Fruit fly (Drosophila melanogaster) whole organism, embryonic: ENCODE data around the gene Tengl3.

ENCODE experiments used
- CG10147 ChIP-seq: fragments of 200-800 bp; sonication (Bioruptor generic); optimal IDR thresholded peaks from 2 replicates; lab custom pipeline; 2019; ENCODE audit warnings: missing biosample characterization, mild to moderate bottlenecking, missing genetic modification characterization, moderate library complexity
- CG10654 ChIP-seq: fragments of 200-800 bp; sonication (Bioruptor generic); optimal IDR thresholded peaks from 2 replicates; lab custom pipeline; 2016; ENCODE audit warnings: missing biosample characterization, missing genetic modification characterization
- CG11085 ChIP-seq: fragments of 200-800 bp; sonication (Bioruptor generic); IDR thresholded peaks from 2 replicates; pipeline ENCODE4 v1.3.6; 2022; ENCODE audit warnings: missing biosample characterization, missing genetic modification characterization
- CG11247 ChIP-seq: fragments of 200-800 bp; sonication (Bioruptor generic); IDR thresholded peaks from 2 replicates; pipeline ENCODE4 v1.3.6; 2022; ENCODE audit warnings: missing biosample characterization, missing genetic modification characterization
- CG12104 ChIP-seq: fragments of 200-800 bp; sonication (Bioruptor generic); optimal IDR thresholded peaks from 3 replicates; lab custom pipeline; 2016; ENCODE audit warnings: missing biosample characterization, missing genetic modification characterization
- CG12659 ChIP-seq: fragments of 200-800 bp; sonication (Bioruptor generic); optimal IDR thresholded peaks from 3 replicates; lab custom pipeline; 2017; ENCODE audit warnings: mild to moderate bottlenecking, missing biosample characterization, missing genetic modification reagents, missing genetic modification characterization
- CG13775 ChIP-seq: fragments of 200-800 bp; sonication (Bioruptor generic); optimal IDR thresholded peaks from 3 replicates; lab custom pipeline; 2017; ENCODE audit warnings: missing biosample characterization, mild to moderate bottlenecking, missing genetic modification characterization
- CG13894 ChIP-seq: fragments of 200-800 bp; sonication (Bioruptor generic); optimal IDR thresholded peaks from 3 replicates; lab custom pipeline; 2018; ENCODE audit warnings: missing biosample characterization, mild to moderate bottlenecking, missing genetic modification characterization, moderate library complexity
- CG14710 ChIP-seq: fragments of 200-800 bp; sonication (Bioruptor generic); optimal IDR thresholded peaks from 3 replicates; lab custom pipeline; 2019; ENCODE audit warnings: missing biosample characterization, mild to moderate bottlenecking, missing genetic modification characterization, moderate library complexity
- CG15696 ChIP-seq: fragments of 200-800 bp; sonication (Bioruptor generic); optimal IDR thresholded peaks from 2 replicates; lab custom pipeline; 2019; ENCODE audit warnings: missing biosample characterization, mild to moderate bottlenecking, missing genetic modification characterization, moderate library complexity
- CG17385 ChIP-seq: fragments of 200-800 bp; sonication (Bioruptor generic); optimal IDR thresholded peaks from 3 replicates; lab custom pipeline; 2018; ENCODE audit warnings: missing biosample characterization, mild to moderate bottlenecking, missing genetic modification characterization
- CG17568 ChIP-seq: fragments of 200-800 bp; sonication (Bioruptor generic); optimal IDR thresholded peaks from 2 replicates; lab custom pipeline; 2018; ENCODE audit warnings: missing biosample characterization, mild to moderate bottlenecking, missing genetic modification characterization, moderate library complexity
- CG2116 ChIP-seq: fragments of 200-800 bp; sonication (Bioruptor generic); optimal IDR thresholded peaks from 3 replicates; lab custom pipeline; 2018; ENCODE audit warnings: missing biosample characterization, mild to moderate bottlenecking, missing genetic modification characterization
- CG31441 ChIP-seq: fragments of 200-800 bp; sonication (Bioruptor generic); IDR thresholded peaks from 2 replicates; pipeline ENCODE4 v1.3.6; 2022; ENCODE audit warnings: missing biosample characterization, missing genetic modification characterization
- CG33557 ChIP-seq: fragments of 200-800 bp; sonication (Bioruptor generic); optimal IDR thresholded peaks from 2 replicates; lab custom pipeline; 2019; ENCODE audit warnings: missing biosample characterization, mild to moderate bottlenecking, missing genetic modification characterization, moderate library complexity
- CG3847 ChIP-seq: fragments of 200-800 bp; sonication (Bioruptor generic); IDR thresholded peaks from 2 replicates; pipeline ENCODE4 v1.3.6; 2022; ENCODE audit warnings: missing biosample characterization, missing genetic modification characterization
- CG4617 ChIP-seq: fragments of 200-800 bp; sonication (Bioruptor generic); optimal IDR thresholded peaks from 3 replicates; lab custom pipeline; 2016; ENCODE audit warnings: missing biosample characterization, missing genetic modification characterization, borderline replicate concordance
- CG6765 ChIP-seq: fragments of 200-800 bp; sonication (Bioruptor generic); optimal IDR thresholded peaks from 3 replicates; lab custom pipeline; 2017; ENCODE audit warnings: missing biosample characterization, mild to moderate bottlenecking, missing genetic modification characterization
- CG7987 ChIP-seq: fragments of 200-800 bp; sonication (Bioruptor generic); optimal IDR thresholded peaks from 2 replicates; lab custom pipeline; 2018; ENCODE audit warnings: missing biosample characterization, mild to moderate bottlenecking, missing genetic modification characterization, moderate library complexity
- CTCF ChIP-seq: fragments of 200-800 bp; sonication (Bioruptor generic); optimal IDR thresholded peaks from 2 replicates; lab custom pipeline; 2017; ENCODE audit warnings: missing biosample characterization, mild to moderate bottlenecking, missing genetic modification characterization, moderate library complexity
- Chrac-16 ChIP-seq: fragments of 200-800 bp; sonication (Bioruptor generic); optimal IDR thresholded peaks from 3 replicates; lab custom pipeline; 2016; ENCODE audit warnings: missing biosample characterization, missing genetic modification characterization
- CrebB ChIP-seq: fragments of 200-800 bp; sonication (Bioruptor generic); optimal IDR thresholded peaks from 3 replicates; lab custom pipeline; 2018; ENCODE audit warnings: missing biosample characterization, mild to moderate bottlenecking, missing genetic modification characterization
- E2f2 ChIP-seq: fragments of 200-800 bp; sonication (Bioruptor generic); IDR thresholded peaks from 2 replicates; pipeline ENCODE4 v1.3.6; 2022; ENCODE audit warnings: missing biosample characterization, missing genetic modification characterization
- Elba2 ChIP-seq: fragments of 200-800 bp; sonication (Bioruptor generic); optimal IDR thresholded peaks from 3 replicates; lab custom pipeline; 2016; ENCODE audit warnings: missing biosample characterization, missing genetic modification characterization
- Gug ChIP-seq: fragments of 200-800 bp; sonication (Bioruptor generic); IDR thresholded peaks from 4 replicates; pipeline ENCODE4 v1.3.6; 2022; ENCODE audit warnings: missing biosample characterization, missing genetic modification characterization
- HLH3B ChIP-seq: fragments of 200-800 bp; sonication (Bioruptor generic); IDR thresholded peaks from 2 replicates; pipeline ENCODE4 v1.3.6; 2022; ENCODE audit warnings: missing biosample characterization, missing genetic modification characterization
- HLHmδ ChIP-seq: fragments of 200-800 bp; sonication (Bioruptor generic); optimal IDR thresholded peaks from 2 replicates; lab custom pipeline; 2018; ENCODE audit warnings: missing biosample characterization, mild to moderate bottlenecking, missing genetic modification characterization, moderate library complexity
- NfI ChIP-seq: fragments of 200-800 bp; sonication (Bioruptor generic); optimal IDR thresholded peaks from 3 replicates; lab custom pipeline; 2018; ENCODE audit warnings: missing biosample characterization, mild to moderate bottlenecking, missing genetic modification characterization, moderate library complexity
- Ravus ChIP-seq: fragments of 200-800 bp; sonication (Bioruptor generic); IDR thresholded peaks from 2 replicates; pipeline ENCODE4 v1.3.6; 2022; ENCODE audit warnings: missing biosample characterization, missing genetic modification characterization
- Ssrp ChIP-seq: fragments of 200-800 bp; sonication (Bioruptor generic); optimal IDR thresholded peaks from 2 replicates; lab custom pipeline; 2018; ENCODE audit warnings: missing biosample characterization, mild to moderate bottlenecking, missing genetic modification characterization, moderate library complexity
- Stat92E ChIP-seq, 3 experiments: fragments of >200 bp in 2 of 3; fragments of 200-800 bp in 1 of 3; sonication (Bioruptor generic) in 1 of 3; optimal IDR thresholded peaks; 2 replicates each; lab custom pipeline; 2017 to 2019; ENCODE audit warnings: missing biosample characterization in 3 of 3, missing genetic modification characterization in 3 of 3, mild to moderate bottlenecking in 1 of 3, moderate library complexity in 1 of 3
- ara ChIP-seq: fragments of 200-800 bp; sonication (Bioruptor generic); IDR thresholded peaks from 2 replicates; pipeline ENCODE4 v1.3.6; 2022; ENCODE audit warnings: missing biosample characterization, missing genetic modification characterization
- az2 ChIP-seq: fragments of 200-800 bp; sonication (Bioruptor generic); optimal IDR thresholded peaks from 3 replicates; lab custom pipeline; 2016; ENCODE audit warnings: missing biosample characterization, missing genetic modification characterization
- cwo ChIP-seq: fragments of 200-800 bp; sonication (Bioruptor generic); optimal IDR thresholded peaks from 3 replicates; lab custom pipeline; 2017; ENCODE audit warnings: missing biosample characterization, missing genetic modification characterization, mild to moderate bottlenecking, moderate library complexity, missing genetic modification reagents
- emc ChIP-seq: fragments of 200-800 bp; sonication (Bioruptor generic); optimal IDR thresholded peaks from 2 replicates; lab custom pipeline; 2016; ENCODE audit warnings: missing biosample characterization, missing genetic modification characterization
- fd64A ChIP-seq: fragments of 200-800 bp; sonication (Bioruptor generic); optimal IDR thresholded peaks from 3 replicates; lab custom pipeline; 2018; ENCODE audit warnings: missing biosample characterization, mild to moderate bottlenecking, missing genetic modification characterization
- gro ChIP-seq: fragments of 200-800 bp; sonication (Bioruptor generic); optimal IDR thresholded peaks from 2 replicates; lab custom pipeline; 2016; ENCODE audit warnings: missing biosample characterization, missing genetic modification characterization
- hth ChIP-seq: fragments of >200 bp; optimal IDR thresholded peaks from 2 replicates; lab custom pipeline; 2017; ENCODE audit warnings: inconsistent platforms
- ind ChIP-seq: fragments of 200-800 bp; sonication (Bioruptor generic); optimal IDR thresholded peaks from 3 replicates; lab custom pipeline; 2016; ENCODE audit warnings: missing biosample characterization, missing genetic modification characterization
- lab ChIP-seq: fragments of 200-800 bp; sonication (Bioruptor generic); optimal IDR thresholded peaks from 3 replicates; lab custom pipeline; 2017; ENCODE audit warnings: missing biosample characterization, missing genetic modification characterization, mild to moderate bottlenecking, moderate library complexity, missing genetic modification reagents
- peb ChIP-seq: fragments of 200-800 bp; sonication (Bioruptor generic); IDR thresholded peaks from 2 replicates; pipeline ENCODE4 v1.3.6; 2022; ENCODE audit warnings: missing biosample characterization, missing genetic modification characterization
- pfk ChIP-seq: fragments of 200-800 bp; sonication (Bioruptor generic); optimal IDR thresholded peaks from 2 replicates; lab custom pipeline; 2018; ENCODE audit warnings: missing biosample characterization, mild to moderate bottlenecking, missing genetic modification characterization, moderate library complexity
- run ChIP-seq: fragments of 200-800 bp; sonication (Bioruptor generic); optimal IDR thresholded peaks from 3 replicates; lab custom pipeline; 2018; ENCODE audit warnings: missing biosample characterization, mild to moderate bottlenecking, missing genetic modification characterization
- sens ChIP-seq: fragments of 200-800 bp; sonication (Bioruptor generic); peaks from one replicate; lab custom pipeline; 2016; ENCODE audit warnings: missing biosample characterization, missing genetic modification characterization
- sens-2 ChIP-seq: fragments of 200-800 bp; sonication (Bioruptor generic); IDR thresholded peaks from 2 replicates; pipeline ENCODE4 v1.3.6; 2022; ENCODE audit warnings: missing biosample characterization, missing genetic modification characterization
- shn ChIP-seq: fragments of 200-800 bp; sonication (Bioruptor generic); optimal IDR thresholded peaks from 3 replicates; lab custom pipeline; 2016; ENCODE audit warnings: missing biosample characterization, missing genetic modification characterization
- tup ChIP-seq: fragments of 200-800 bp; sonication (Bioruptor generic); optimal IDR thresholded peaks from 2 replicates; lab custom pipeline; 2016; ENCODE audit warnings: missing biosample characterization, mild to moderate bottlenecking, missing genetic modification characterization, moderate library complexity
- tx ChIP-seq: fragments of 200-800 bp; sonication (Bioruptor generic); optimal IDR thresholded peaks from 2 replicates; lab custom pipeline; 2016; ENCODE audit warnings: missing biosample characterization, missing genetic modification characterization
- vnd ChIP-seq: fragments of 200-800 bp; sonication (Bioruptor generic); IDR thresholded peaks from 3 replicates; pipeline ENCODE4 v1.3.6; 2022; ENCODE audit warnings: missing biosample characterization, missing genetic modification characterization; ENCODE audit not compliant: partially characterized antibody
- wek ChIP-seq: fragments of 200-800 bp; sonication (Bioruptor generic); optimal IDR thresholded peaks from 3 replicates; lab custom pipeline; 2018; ENCODE audit warnings: missing biosample characterization, mild to moderate bottlenecking, missing genetic modification characterization, moderate library complexity
- yki ChIP-seq: fragments of >200 bp; optimal IDR thresholded peaks from 3 replicates; lab custom pipeline; 2018

Gene Tengl3

DNA sequence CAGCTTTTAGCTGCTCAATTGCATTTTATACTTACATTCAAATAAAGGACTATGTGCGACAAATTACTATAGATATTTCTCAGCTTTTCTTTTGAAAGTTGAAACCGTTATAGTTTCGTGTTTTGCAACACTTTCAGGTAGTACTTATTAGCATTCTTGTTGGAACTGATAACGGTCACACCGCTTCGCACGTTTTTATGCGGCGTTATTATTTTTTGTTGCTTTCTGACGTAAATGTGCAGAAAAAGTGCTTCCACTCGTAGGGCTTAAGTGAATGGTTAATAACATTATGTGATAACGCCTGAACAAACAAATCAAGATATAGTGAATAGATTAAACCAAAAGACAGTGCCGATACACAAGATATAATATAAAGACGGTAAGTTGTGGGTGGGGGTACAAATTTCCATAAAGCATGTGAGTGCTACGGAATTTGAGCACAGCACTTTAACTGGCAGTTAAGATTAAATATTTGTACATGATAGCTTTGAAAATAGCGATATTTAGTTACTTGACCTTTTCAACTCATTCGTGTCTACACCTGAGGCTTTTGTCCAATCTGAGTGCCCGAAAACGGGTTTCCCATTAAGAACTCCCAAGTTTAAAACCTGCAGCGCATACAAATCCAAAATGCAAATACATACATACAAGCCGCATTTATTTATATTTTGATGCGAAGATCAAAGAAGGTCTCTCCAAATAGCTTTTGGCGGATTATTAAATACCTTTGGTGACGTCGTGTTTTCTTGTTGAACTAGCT is 17.3 kb downstream of the Tengl3 start, which contains the start of gene papi (continued):
- TF ChIP-seq tx (GFP tag; lab: Kevin White, UChicago) = no peak
- TF ChIP-seq Ravus (GFP tag; lab: Robert Waterston, UW) = no peak
- TF ChIP-seq fd64A = no peak
- TF ChIP-seq CG12659 (GFP tag; lab: Kevin White, UChicago) = peak; percentile 54
- peak; percentile 27 for TF ChIP-seq CG17385 (GFP tag; lab: Kevin White, UChicago)
- peak; percentile 78 for TF ChIP-seq Elba2 (GFP tag; lab: Kevin White, UChicago)
- TF ChIP-seq CG17568 (GFP tag; lab: Kevin White, UChicago) = no peak
- peak; percentile 31; the same call in 1 of the 2 replicates for TF ChIP-seq E2f2 (GFP tag; lab: Robert Waterston, UW)
- no peak for TF ChIP-seq CTCF (GFP tag; lab: Kevin White, UChicago)
- no peak for TF ChIP-seq CG10654 (GFP tag; lab: Kevin White, UChicago)
- TF ChIP-seq CG12104 (GFP tag; lab: Kevin White, UChicago) = no peak
- TF ChIP-seq Stat92E (GFP tag; optimal IDR thresholded peaks at IDR 0.05; lab: Kevin White, UChicago) = no peak
- peak; percentile 47 for TF ChIP-seq CG4617 (GFP tag; lab: Kevin White, UChicago)
- no peak for TF ChIP-seq hth (lab: Kevin White, UChicago)
- TF ChIP-seq az2 (GFP tag; lab: Kevin White, UChicago) = no peak
- TF ChIP-seq shn (GFP tag; lab: Kevin White, UChicago) = no peak
- TF ChIP-seq CG11247 = no peak
- TF ChIP-seq NfI = no peak
- peak; percentile 21 for TF ChIP-seq CG13894 (tag; lab: Kevin White, UChicago)
- TF ChIP-seq CG31441 (GFP tag; lab: Robert Waterston, UW) = no peak
- peak; percentile 22 for TF ChIP-seq lab (GFP tag; lab: Kevin White, UChicago)
- TF ChIP-seq ara (GFP tag; lab: Robert Waterston, UW) = no peak
- TF ChIP-seq Chrac-16 (GFP tag; lab: Kevin White, UChicago) = no peak
- no peak for TF ChIP-seq HLH3B (GFP tag; lab: Robert Waterston, UW)
- no peak for TF ChIP-seq tup (GFP tag; lab: Kevin White, UChicago)
- TF ChIP-seq CG11085 (GFP tag; lab: Robert Waterston, UW) = no peak
- TF ChIP-seq vnd = no peak
- TF ChIP-seq Ssrp (tag; lab: Kevin White, UChicago) = no peak
- TF ChIP-seq CG7987 = peak; percentile 38
- TF ChIP-seq yki (lab: Kevin White, UChicago) = no peak
- TF ChIP-seq Gug = no peak
- TF ChIP-seq HLHmδ = no peak
- TF ChIP-seq run (tag; lab: Kevin White, UChicago) = no peak
- TF ChIP-seq ind (GFP tag; lab: Kevin White, UChicago) = no peak
- TF ChIP-seq pfk (GFP tag; lab: Kevin White, UChicago) = no peak
- no peak for TF ChIP-seq CG6765 (GFP tag; lab: Kevin White, UChicago)
- no peak for TF ChIP-seq CG2116 (GFP tag; lab: Kevin White, UChicago)
- TF ChIP-seq sens (GFP tag; lab: Kevin White, UChicago) = no peak
- TF ChIP-seq CG3847 = no peak
- TF ChIP-seq CG14710 (tag; lab: Kevin White, UChicago) = peak; percentile 68
- TF ChIP-seq CG33557 (GFP tag; lab: Kevin White, UChicago) = no peak
- no peak for TF ChIP-seq CrebB (tag; lab: Kevin White, UChicago)
- TF ChIP-seq peb (GFP tag; lab: Robert Waterston, UW) = no peak
- no peak for TF ChIP-seq wek (GFP tag; lab: Kevin White, UChicago)
- peak; percentile 31 for TF ChIP-seq gro (GFP tag; lab: Kevin White, UChicago)
- TF ChIP-seq sens-2 (GFP tag; lab: Robert Waterston, UW) = no peak
- peak; percentile 32 for TF ChIP-seq CG10147 (GFP tag; lab: Kevin White, UChicago)
- no peak for TF ChIP-seq CG15696 (tag; lab: Kevin White, UChicago)
- peak; percentile 66 for TF ChIP-seq cwo (GFP tag; lab: Kevin White, UChicago)
- TF ChIP-seq emc (GFP tag; lab: Kevin White, UChicago) = no peak
- no peak for TF ChIP-seq CG13775 (GFP tag; lab: Kevin White, UChicago)
